Worm (Caenorhabditis elegans) whole organism, L1 larva: ENCODE results near the gene cyp-14A1.
A peak's percentile ranks its signal among the peaks of the same experiment; 100 is the strongest.

Experiments used
- C16A3.4 ChIP-seq: fragments of 150-350 bp; optimal IDR thresholded peaks from 2 replicates; lab custom pipeline; 2014; ENCODE audit warnings: missing biosample characterization, missing genetic modification characterization
- C34B4.2 ChIP-seq: sonication (generic microtip); optimal IDR thresholded peaks from 2 replicates; lab custom pipeline; 2017; ENCODE audit warnings: mild to moderate bottlenecking, missing genetic modification characterization, missing compliant biosample characterization
- blmp-1 ChIP-seq: fragments of 150-350 bp; optimal IDR thresholded peaks from 2 replicates; lab custom pipeline; 2014; ENCODE audit warnings: missing biosample characterization, missing genetic modification characterization
- ceh-8 ChIP-seq: fragments of 200-800 bp; sonication (Bioruptor generic); optimal IDR thresholded peaks from 2 replicates; lab custom pipeline; 2018; ENCODE audit warnings: mild to moderate bottlenecking, missing genetic modification characterization, moderate library complexity, missing compliant biosample characterization
- ceh-88 ChIP-seq: fragments of 200-800 bp; sonication (Bioruptor generic); IDR thresholded peaks from 2 replicates; pipeline ENCODE4 v1.3.6; 2022; ENCODE audit warnings: missing genetic modification characterization, missing compliant biosample characterization
- ceh-90 ChIP-seq: sonication (generic microtip); optimal IDR thresholded peaks from 2 replicates; lab custom pipeline; 2016; ENCODE audit warnings: missing genetic modification characterization, missing compliant biosample characterization
- ces-1 ChIP-seq: fragments of 150-350 bp; optimal IDR thresholded peaks from 2 replicates; lab custom pipeline; 2014; ENCODE audit warnings: missing biosample characterization, missing genetic modification reagents, missing genetic modification characterization
- efl-1 ChIP-seq, 4 experiments: fragments of 150-350 bp; optimal IDR thresholded peaks in 3 of 4; peaks in 1 of 4; 1 replicate in 1 of 4; 2 replicates in 3 of 4; lab custom pipeline; 2014; ENCODE audit warnings: missing biosample characterization in 2 of 4, missing genetic modification characterization in 2 of 4, missing genetic modification reagents in 2 of 4
- efl-3 ChIP-seq: fragments of 200-800 bp; sonication (Bioruptor generic); optimal IDR thresholded peaks from 2 replicates; lab custom pipeline; 2018; ENCODE audit warnings: mild to moderate bottlenecking, missing genetic modification characterization, missing compliant biosample characterization
- elt-2 ChIP-seq: sonication (generic microtip); optimal IDR thresholded peaks from 2 replicates; lab custom pipeline; 2016; ENCODE audit warnings: missing genetic modification characterization, mild to moderate bottlenecking, inconsistent platforms, missing compliant biosample characterization, missing genetic modification reagents
- ets-5 ChIP-seq: fragments of 200-800 bp; sonication (Bioruptor generic); IDR thresholded peaks from 2 replicates; pipeline ENCODE4 v1.3.6; 2022; ENCODE audit warnings: missing genetic modification characterization, missing compliant biosample characterization
- fkh-10 ChIP-seq: sonication (generic microtip); optimal IDR thresholded peaks from 2 replicates; lab custom pipeline; 2017; ENCODE audit warnings: missing biosample characterization, missing genetic modification reagents, missing genetic modification characterization
- fkh-8 ChIP-seq: sonication (generic microtip); optimal IDR thresholded peaks from 2 replicates; lab custom pipeline; 2016; ENCODE audit warnings: mild to moderate bottlenecking, missing genetic modification characterization, missing compliant biosample characterization
- isw-1 ChIP-seq: fragments of 200-800 bp; sonication (Bioruptor generic); IDR thresholded peaks from 2 replicates; pipeline ENCODE4 v1.3.6; 2022; ENCODE audit warnings: missing genetic modification characterization, missing compliant biosample characterization
- jun-1 ChIP-seq: fragments of 150-350 bp; optimal IDR thresholded peaks from 2 replicates; lab custom pipeline; 2014; ENCODE audit warnings: missing biosample characterization, missing genetic modification reagents, missing genetic modification characterization
- lin-13 ChIP-seq: fragments of 150-350 bp; optimal IDR thresholded peaks from 2 replicates; lab custom pipeline; 2014; ENCODE audit warnings: missing biosample characterization, missing genetic modification reagents, missing genetic modification characterization
- lin-14 ChIP-seq: fragments of 200-800 bp; sonication (Bioruptor generic); optimal IDR thresholded peaks from 2 replicates; lab custom pipeline; 2018; ENCODE audit warnings: mild to moderate bottlenecking, missing genetic modification characterization, moderate library complexity, missing compliant biosample characterization
- lin-35 ChIP-seq, 2 experiments: fragments of 150-350 bp; optimal IDR thresholded peaks; 2 replicates each; lab custom pipeline; 2014; ENCODE audit warnings: missing biosample characterization in 2 of 2, missing genetic modification characterization in 2 of 2, missing genetic modification reagents in 2 of 2
- lsy-2 ChIP-seq, 2 experiments: fragments of 150-350 bp; optimal IDR thresholded peaks; 2 replicates each; lab custom pipeline; 2014; ENCODE audit warnings: missing biosample characterization in 2 of 2, missing genetic modification characterization in 2 of 2
- mdl-1 ChIP-seq, 2 experiments: fragments of 150-350 bp; optimal IDR thresholded peaks; 2 replicates each; lab custom pipeline; 2014 to 2017; ENCODE audit warnings: missing biosample characterization in 2 of 2, missing genetic modification characterization in 2 of 2, inconsistent platforms in 1 of 2
- mef-2 ChIP-seq: fragments of 150-350 bp; optimal IDR thresholded peaks from 2 replicates; lab custom pipeline; 2014; ENCODE audit warnings: missing biosample characterization, missing genetic modification characterization
- nhr-19 ChIP-seq: fragments of 200-800 bp; sonication (Bioruptor generic); conservative IDR thresholded peaks from 2 replicates; pipeline ENCODE4 v1.3.6; 2022; ENCODE audit warnings: missing genetic modification characterization, missing compliant biosample characterization
- nhr-20 ChIP-seq: sonication (generic microtip); optimal IDR thresholded peaks from 2 replicates; lab custom pipeline; 2016; ENCODE audit warnings: mild to moderate bottlenecking, missing genetic modification characterization, missing compliant biosample characterization
- nhr-28 ChIP-seq: fragments of 150-350 bp; optimal IDR thresholded peaks from 2 replicates; lab custom pipeline; 2014; ENCODE audit warnings: missing biosample characterization, missing genetic modification characterization
- nhr-71 ChIP-seq: sonication (generic microtip); optimal IDR thresholded peaks from 2 replicates; lab custom pipeline; 2016; ENCODE audit warnings: mild to moderate bottlenecking, missing genetic modification characterization, moderate library complexity, missing compliant biosample characterization
- nhr-76 ChIP-seq: sonication (generic microtip); optimal IDR thresholded peaks from 2 replicates; lab custom pipeline; 2017; ENCODE audit warnings: missing biosample characterization, missing genetic modification characterization
- nhr-77 ChIP-seq: fragments of 150-350 bp; optimal IDR thresholded peaks from 2 replicates; lab custom pipeline; 2014; ENCODE audit warnings: missing biosample characterization, missing genetic modification characterization
- nhr-85 ChIP-seq: sonication (generic microtip); peaks from one replicate; lab custom pipeline; 2016; ENCODE audit warnings: missing genetic modification characterization, inconsistent platforms, missing compliant biosample characterization
- nhr-90 ChIP-seq: sonication (generic microtip); optimal IDR thresholded peaks from 2 replicates; lab custom pipeline; 2016; ENCODE audit warnings: mild to moderate bottlenecking, missing genetic modification characterization, missing compliant biosample characterization; ENCODE audit not compliant: poor library complexity
- pax-3 ChIP-seq: fragments of 200-800 bp; sonication (Bioruptor generic); optimal IDR thresholded peaks from 2 replicates; lab custom pipeline; 2018; ENCODE audit warnings: mild to moderate bottlenecking, missing genetic modification characterization, moderate library complexity, missing compliant biosample characterization
- pqm-1 ChIP-seq: sonication (generic microtip); optimal IDR thresholded peaks from 3 replicates; lab custom pipeline; 2017; ENCODE audit warnings: missing biosample characterization, missing genetic modification characterization
- rnt-1 ChIP-seq: sonication (generic microtip); optimal IDR thresholded peaks from 2 replicates; lab custom pipeline; 2016; ENCODE audit warnings: mild to moderate bottlenecking, missing genetic modification characterization, moderate library complexity, missing compliant biosample characterization
- snpc-4 ChIP-seq: fragments of 150-350 bp; optimal IDR thresholded peaks from 2 replicates; lab custom pipeline; 2014; ENCODE audit warnings: missing biosample characterization, missing genetic modification characterization
- snu-23 ChIP-seq: sonication (generic microtip); optimal IDR thresholded peaks from 2 replicates; lab custom pipeline; 2016; ENCODE audit warnings: missing genetic modification characterization, missing compliant biosample characterization
- sox-4 ChIP-seq: sonication (generic microtip); optimal IDR thresholded peaks from 2 replicates; lab custom pipeline; 2016; ENCODE audit warnings: missing genetic modification characterization, missing compliant biosample characterization
- sptf-1 ChIP-seq: fragments of 150-350 bp; optimal IDR thresholded peaks from 2 replicates; lab custom pipeline; 2014; ENCODE audit warnings: missing biosample characterization, missing genetic modification characterization
- sup-37 ChIP-seq: fragments of 200-800 bp; sonication (Bioruptor generic); optimal IDR thresholded peaks from 2 replicates; lab custom pipeline; 2018; ENCODE audit warnings: mild to moderate bottlenecking, missing genetic modification characterization, missing compliant biosample characterization
- tlp-1 ChIP-seq: fragments of 150-350 bp; optimal IDR thresholded peaks from 2 replicates; lab custom pipeline; 2014; ENCODE audit warnings: missing biosample characterization, missing genetic modification characterization
- unc-130 ChIP-seq: fragments of 150-350 bp; optimal IDR thresholded peaks from 2 replicates; lab custom pipeline; 2017; ENCODE audit warnings: missing biosample characterization, missing genetic modification characterization, inconsistent platforms
- unc-98 ChIP-seq: fragments of 200-800 bp; sonication (Bioruptor generic); IDR thresholded peaks from 2 replicates; pipeline ENCODE4 v1.3.6; 2022; ENCODE audit warnings: missing genetic modification characterization, missing compliant biosample characterization
- vab-15 ChIP-seq: sonication (generic microtip); optimal IDR thresholded peaks from 2 replicates; lab custom pipeline; 2017; ENCODE audit warnings: missing genotype, mild to moderate bottlenecking, missing genetic modification characterization, missing compliant biosample characterization
- xbp-1 ChIP-seq: sonication (generic microtip); optimal IDR thresholded peaks from 2 replicates; lab custom pipeline; 2016; ENCODE audit warnings: missing genetic modification characterization, missing compliant biosample characterization
- zag-1 ChIP-seq: fragments of 150-350 bp; optimal IDR thresholded peaks from 2 replicates; lab custom pipeline; 2014; ENCODE audit warnings: missing biosample characterization, missing genetic modification characterization
- ztf-4 ChIP-seq: fragments of 150-350 bp; optimal IDR thresholded peaks from 2 replicates; lab custom pipeline; 2014; ENCODE audit warnings: missing biosample characterization, missing genetic modification characterization

Gene cyp-14A1

ce11 chrX:13249102-13249501, 18.1 kb downstream of the cyp-14A1 start:
- TF ChIP-seq fkh-8 (tag; lab: Kevin White, UChicago), result peak; percentile 39
- no peak for TF ChIP-seq elt-2
- TF ChIP-seq nhr-71 (tag; lab: Kevin White, UChicago), result peak; percentile 4
- TF ChIP-seq, all 84 proteins: peak for 2

ce11 chrX:13248265-13248664, 18.9 kb downstream of the cyp-14A1 start, which contains the start of gene K08H2.7:
TSS of gene K08H2.7 (minus strand) at chrX:13248437.
- no peak for TF ChIP-seq rnt-1 (tag; lab: Kevin White, UChicago)
- peak; percentile 87 for TF ChIP-seq nhr-85 (tag; lab: Kevin White, UChicago)
- TF ChIP-seq lin-14 (GFP tag; lab: Kevin White, UChicago), result peak; percentile 60
- TF ChIP-seq snu-23 (GFP tag; lab: Kevin White, UChicago), result peak; percentile 0
- TF ChIP-seq jun-1 (tag; lab: Kevin White, UChicago), result no peak
- no peak for TF ChIP-seq efl-1 (optimal IDR thresholded peaks at IDR 0.05; lab: Kevin White, UChicago)
- no peak for TF ChIP-seq efl-1 (GFP tag; optimal IDR thresholded peaks at IDR 0.05 in 1 of 2; lab: Kevin White, UChicago)
- TF ChIP-seq nhr-20 (tag; lab: Kevin White, UChicago), result peak; percentile 45
- no peak for TF ChIP-seq blmp-1 (tag; lab: Kevin White, UChicago)
- no peak for TF ChIP-seq unc-130 (tag; lab: Kevin White, UChicago)
- peak; percentile 25 for TF ChIP-seq nhr-71 (tag; lab: Kevin White, UChicago)
- TF ChIP-seq lin-13, result no peak

DNA sequence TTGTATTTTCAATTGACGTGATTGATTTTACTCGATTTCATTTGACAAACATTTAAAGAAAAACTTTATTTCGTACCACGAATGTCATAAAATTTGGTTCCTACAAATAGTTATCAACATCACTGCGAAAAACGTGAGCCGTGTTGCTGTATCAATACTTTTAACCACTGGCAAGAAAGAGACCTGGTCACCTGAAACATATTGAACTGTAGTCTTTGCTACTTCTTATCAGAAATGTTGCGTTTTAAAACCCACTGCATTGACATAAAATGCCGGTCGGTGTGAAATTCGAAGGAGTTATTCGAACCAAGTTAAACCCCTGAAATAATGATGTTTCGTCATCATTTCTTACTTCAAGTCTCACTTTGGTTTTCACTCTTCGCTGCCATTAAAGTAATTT, 19.5 kb downstream of the cyp-14A1 start:
- peak in 1 of 2 experiments; percentile 6 for TF ChIP-seq mdl-1 (tag; optimal IDR thresholded peaks at IDR 0.05; lab: Kevin White, UChicago)
- no peak for TF ChIP-seq nhr-28
- TF ChIP-seq elt-2, result peak; percentile 58
- TF ChIP-seq lin-35 (GFP tag; optimal IDR thresholded peaks at IDR 0.05; lab: Kevin White, UChicago), result peak in 1 of 2 experiments; percentile 29
- TF ChIP-seq efl-1 (optimal IDR thresholded peaks at IDR 0.05; lab: Kevin White, UChicago), result no peak
- peak in 1 of 2 experiments; percentile 78 for TF ChIP-seq efl-1 (GFP tag; optimal IDR thresholded peaks at IDR 0.05 in 1 of 2; lab: Kevin White, UChicago)
- TF ChIP-seq, all 84 proteins: peak for 4

DNA sequence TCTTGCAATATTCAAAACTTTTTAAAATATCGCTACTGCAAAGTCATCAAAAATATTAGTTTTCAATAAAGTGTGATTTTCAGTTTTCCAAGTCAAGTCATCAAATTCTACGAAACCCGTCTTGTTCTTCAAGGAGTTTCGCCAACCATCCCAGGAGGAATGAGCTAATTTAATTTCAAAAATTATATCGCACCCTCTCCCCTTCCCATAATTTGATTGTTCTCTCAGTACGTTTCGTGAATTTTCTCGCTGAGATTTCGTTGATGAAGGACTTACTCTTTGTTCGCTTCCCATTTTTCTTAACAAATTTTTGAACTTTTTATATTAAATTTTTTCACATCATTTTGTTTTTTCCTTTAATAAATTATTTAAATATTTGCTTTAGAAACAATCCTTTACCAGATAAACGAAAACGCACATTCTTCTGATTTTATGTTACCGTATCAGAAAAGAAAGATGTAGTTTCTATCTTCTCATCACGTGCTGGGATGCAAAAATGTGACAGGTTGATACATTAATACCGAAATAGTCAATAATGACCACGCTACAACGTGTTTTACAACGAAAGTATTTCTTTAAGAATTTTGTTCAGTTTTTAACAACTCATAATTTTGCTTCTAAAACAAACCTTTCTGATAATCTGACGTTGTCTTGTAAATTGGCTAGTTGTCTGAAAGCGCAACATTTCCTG, 20.3 kb downstream of the cyp-14A1 start:
- no peak for TF ChIP-seq pqm-1
- TF ChIP-seq C34B4.2 (tag; lab: Kevin White, UChicago), result no peak
- peak; percentile 0 for TF ChIP-seq elt-2
- no peak for TF ChIP-seq sptf-1 (tag; lab: Kevin White, UChicago)
- no peak for TF ChIP-seq ces-1
- no peak for TF ChIP-seq isw-1 (GFP tag; lab: Robert Waterston, UW)
- no peak for TF ChIP-seq mef-2 (tag; lab: Kevin White, UChicago)
- TF ChIP-seq C16A3.4, result no peak
- TF ChIP-seq tlp-1 (tag; lab: Kevin White, UChicago), result no peak
- TF ChIP-seq nhr-77, result no peak
- TF ChIP-seq fkh-10 (GFP tag; lab: Kevin White, UChicago), result no peak
- TF ChIP-seq nhr-20 (tag; lab: Kevin White, UChicago), result peak; percentile 82
- no peak for TF ChIP-seq sup-37 (GFP tag; lab: Kevin White, UChicago)
- peak; percentile 41 for TF ChIP-seq nhr-90 (tag; lab: Kevin White, UChicago)
- TF ChIP-seq unc-98 (GFP tag; lab: Robert Waterston, UW), result no peak
- no peak for TF ChIP-seq vab-15 (tag; lab: Kevin White, UChicago)
- no peak for TF ChIP-seq fkh-8 (tag; lab: Kevin White, UChicago)
- TF ChIP-seq pax-3, result no peak
- TF ChIP-seq mdl-1 (tag; optimal IDR thresholded peaks at IDR 0.05; lab: Kevin White, UChicago), result peak in 1 of 2 experiments; percentile 51
- TF ChIP-seq nhr-28, result no peak
- TF ChIP-seq xbp-1 (tag; lab: Kevin White, UChicago), result no peak
- peak; percentile 32; the same call in 1 of the 2 replicates for TF ChIP-seq nhr-19 (GFP tag; lab: Robert Waterston, UW)
- TF ChIP-seq ceh-8 (GFP tag; lab: Kevin White, UChicago), result no peak
- TF ChIP-seq zag-1, result no peak
- TF ChIP-seq ceh-90 (tag; lab: Kevin White, UChicago), result no peak
- no peak for TF ChIP-seq sox-4
- peak; percentile 49 for TF ChIP-seq nhr-71 (tag; lab: Kevin White, UChicago)
- peak; percentile 86 for TF ChIP-seq nhr-85 (tag; lab: Kevin White, UChicago)
- no peak for TF ChIP-seq efl-3 (GFP tag; lab: Kevin White, UChicago)
- TF ChIP-seq snpc-4 (tag; lab: Kevin White, UChicago), result no peak
- peak in 1 of 2 experiments; percentile 61 for TF ChIP-seq lsy-2 (tag; optimal IDR thresholded peaks at IDR 0.05; lab: Kevin White, UChicago)
- no peak for TF ChIP-seq ets-5 (GFP tag; lab: Robert Waterston, UW)
- TF ChIP-seq ceh-88, result no peak
- TF ChIP-seq nhr-76 (tag; lab: Kevin White, UChicago), result no peak
- TF ChIP-seq snu-23 (GFP tag; lab: Kevin White, UChicago), result peak; percentile 56
- no peak for TF ChIP-seq ztf-4
